Fruit fly (Drosophila melanogaster) whole organism, embryonic: ENCODE data around the gene mRpL19.
A peak's percentile ranks its signal among the peaks of the same experiment; 100 is the strongest.

ENCODE experiments used
- Asciz ChIP-seq: fragments of 200-800 bp; sonication (Bioruptor generic); optimal IDR thresholded peaks from 2 replicates; lab custom pipeline; 2017; ENCODE audit warnings: missing biosample characterization, mild to moderate bottlenecking, missing genetic modification characterization, missing genetic modification reagents
- B-H1 ChIP-seq: fragments of 200-800 bp; sonication (Bioruptor generic); IDR thresholded peaks from 3 replicates; pipeline ENCODE4 v1.3.6; 2022; ENCODE audit warnings: missing biosample characterization, missing genetic modification characterization
- CG10209 ChIP-seq: fragments of 200-800 bp; sonication (Bioruptor generic); optimal IDR thresholded peaks from 3 replicates; lab custom pipeline; 2017; ENCODE audit warnings: missing biosample characterization, mild to moderate bottlenecking, missing genetic modification characterization, missing genetic modification reagents
- CG13296 ChIP-seq: fragments of 200-800 bp; sonication (Bioruptor generic); optimal IDR thresholded peaks from 3 replicates; lab custom pipeline; 2018; ENCODE audit warnings: missing biosample characterization, mild to moderate bottlenecking, missing genetic modification characterization
- CG13424 ChIP-seq: fragments of 200-800 bp; sonication (Bioruptor generic); optimal IDR thresholded peaks from 2 replicates; lab custom pipeline; 2019; ENCODE audit warnings: missing biosample characterization, mild to moderate bottlenecking, missing genetic modification characterization, moderate library complexity
- CG13775 ChIP-seq: fragments of 200-800 bp; sonication (Bioruptor generic); optimal IDR thresholded peaks from 3 replicates; lab custom pipeline; 2017; ENCODE audit warnings: missing biosample characterization, mild to moderate bottlenecking, missing genetic modification characterization
- CG14710 ChIP-seq: fragments of 200-800 bp; sonication (Bioruptor generic); optimal IDR thresholded peaks from 3 replicates; lab custom pipeline; 2019; ENCODE audit warnings: missing biosample characterization, mild to moderate bottlenecking, missing genetic modification characterization, moderate library complexity
- CG17385 ChIP-seq: fragments of 200-800 bp; sonication (Bioruptor generic); optimal IDR thresholded peaks from 3 replicates; lab custom pipeline; 2018; ENCODE audit warnings: missing biosample characterization, mild to moderate bottlenecking, missing genetic modification characterization
- CG17829 ChIP-seq: fragments of 200-800 bp; optimal IDR thresholded peaks from 2 replicates; lab custom pipeline; 2019; ENCODE audit warnings: missing biosample characterization, mild to moderate bottlenecking, missing genetic modification characterization, moderate library complexity
- CG1792 ChIP-seq: fragments of 200-800 bp; sonication (Bioruptor generic); optimal IDR thresholded peaks from 2 replicates; lab custom pipeline; 2016; ENCODE audit warnings: missing biosample characterization, missing genetic modification characterization
- CG2120 ChIP-seq: fragments of 200-800 bp; sonication (Bioruptor generic); optimal IDR thresholded peaks from 3 replicates; lab custom pipeline; 2016; ENCODE audit warnings: missing biosample characterization, missing genetic modification characterization
- CG2712 ChIP-seq: fragments of 200-800 bp; optimal IDR thresholded peaks from 3 replicates; lab custom pipeline; 2019; ENCODE audit warnings: missing biosample characterization, mild to moderate bottlenecking, missing genetic modification characterization, moderate library complexity
- CG31441 ChIP-seq: fragments of 200-800 bp; sonication (Bioruptor generic); IDR thresholded peaks from 2 replicates; pipeline ENCODE4 v1.3.6; 2022; ENCODE audit warnings: missing biosample characterization, missing genetic modification characterization
- CG3163 ChIP-seq: fragments of 200-800 bp; sonication (Bioruptor generic); optimal IDR thresholded peaks from 3 replicates; lab custom pipeline; 2016; ENCODE audit warnings: missing biosample characterization, missing genetic modification characterization
- CG3847 ChIP-seq: fragments of 200-800 bp; sonication (Bioruptor generic); IDR thresholded peaks from 2 replicates; pipeline ENCODE4 v1.3.6; 2022; ENCODE audit warnings: missing biosample characterization, missing genetic modification characterization
- CG4730 ChIP-seq: fragments of 200-800 bp; sonication (Bioruptor generic); IDR thresholded peaks from 2 replicates; pipeline ENCODE4 v1.3.6; 2022; ENCODE audit warnings: missing biosample characterization, missing genetic modification characterization
- CG9437 ChIP-seq: fragments of 200-800 bp; sonication (Bioruptor generic); optimal IDR thresholded peaks from 2 replicates; lab custom pipeline; 2018; ENCODE audit warnings: missing biosample characterization, mild to moderate bottlenecking, missing genetic modification characterization
- CG9932 ChIP-seq: fragments of 200-800 bp; sonication (Bioruptor generic); IDR thresholded peaks from 2 replicates; pipeline ENCODE4 v1.3.6; 2022; ENCODE audit warnings: missing biosample characterization, missing genetic modification characterization
- CoRest ChIP-seq: fragments of 200-800 bp; sonication (Bioruptor generic); optimal IDR thresholded peaks from 3 replicates; lab custom pipeline; 2018; ENCODE audit warnings: missing biosample characterization, mild to moderate bottlenecking, missing genetic modification characterization, moderate library complexity
- D19A ChIP-seq: fragments of 200-800 bp; optimal IDR thresholded peaks from 3 replicates; lab custom pipeline; 2019; ENCODE audit warnings: missing biosample characterization, mild to moderate bottlenecking, missing genetic modification characterization, moderate library complexity
- Drgx ChIP-seq: fragments of 200-800 bp; sonication (Bioruptor generic); IDR thresholded peaks from 2 replicates; pipeline ENCODE4 v1.3.6; 2022; ENCODE audit warnings: missing biosample characterization, missing genetic modification characterization
- Hand ChIP-seq: fragments of 200-800 bp; sonication (Bioruptor generic); optimal IDR thresholded peaks from 2 replicates; lab custom pipeline; 2017; ENCODE audit warnings: mild to moderate bottlenecking, missing biosample characterization, missing genetic modification reagents, missing genetic modification characterization
- Hmr ChIP-seq: fragments of 200-800 bp; sonication (Bioruptor generic); optimal IDR thresholded peaks from 3 replicates; lab custom pipeline; 2017; ENCODE audit warnings: mild to moderate bottlenecking, missing biosample characterization, missing genetic modification reagents, missing genetic modification characterization
- Hmx ChIP-seq: fragments of 200-800 bp; sonication (Bioruptor generic); optimal IDR thresholded peaks from 2 replicates; lab custom pipeline; 2016; ENCODE audit warnings: missing biosample characterization, missing genetic modification characterization
- Med ChIP-seq: fragments of 200-800 bp; sonication (Bioruptor generic); peaks from one replicate; lab custom pipeline; 2016; ENCODE audit warnings: missing biosample characterization, missing genetic modification characterization, mild to moderate bottlenecking, inconsistent platforms, moderate library complexity
- Meics ChIP-seq: fragments of 200-800 bp; sonication (Bioruptor generic); optimal IDR thresholded peaks from 2 replicates; lab custom pipeline; 2017; ENCODE audit warnings: missing biosample characterization, mild to moderate bottlenecking, missing genetic modification characterization
- Nf-YB ChIP-seq: fragments of 200-800 bp; sonication (Bioruptor generic); optimal IDR thresholded peaks from 3 replicates; lab custom pipeline; 2019; ENCODE audit warnings: missing biosample characterization, mild to moderate bottlenecking, missing genetic modification characterization, moderate library complexity
- Rfx ChIP-seq: fragments of 200-800 bp; sonication (Bioruptor generic); IDR thresholded peaks from 2 replicates; pipeline ENCODE4 v1.3.6; 2022; ENCODE audit warnings: missing biosample characterization, missing genetic modification characterization
- Ssrp ChIP-seq: fragments of 200-800 bp; sonication (Bioruptor generic); optimal IDR thresholded peaks from 2 replicates; lab custom pipeline; 2018; ENCODE audit warnings: missing biosample characterization, mild to moderate bottlenecking, missing genetic modification characterization, moderate library complexity
- Vsx1 ChIP-seq: fragments of 200-800 bp; sonication (Bioruptor generic); optimal IDR thresholded peaks from 2 replicates; lab custom pipeline; 2017; ENCODE audit warnings: missing biosample characterization, mild to moderate bottlenecking, missing genetic modification characterization, missing genetic modification reagents
- ap ChIP-seq: fragments of 200-800 bp; sonication (Bioruptor generic); IDR thresholded peaks from 2 replicates; pipeline ENCODE4 v1.3.6; 2022; ENCODE audit warnings: missing biosample characterization, missing genetic modification characterization
- cwo ChIP-seq: fragments of 200-800 bp; sonication (Bioruptor generic); optimal IDR thresholded peaks from 3 replicates; lab custom pipeline; 2017; ENCODE audit warnings: missing biosample characterization, missing genetic modification characterization, mild to moderate bottlenecking, moderate library complexity, missing genetic modification reagents
- exex ChIP-seq: fragments of 200-800 bp; sonication (Bioruptor generic); optimal IDR thresholded peaks from 4 replicates; lab custom pipeline; 2018; ENCODE audit warnings: missing biosample characterization, mild to moderate bottlenecking, missing genetic modification characterization, moderate library complexity
- fd96Cb ChIP-seq: fragments of 200-800 bp; sonication (Bioruptor generic); optimal IDR thresholded peaks from 2 replicates; lab custom pipeline; 2018; ENCODE audit warnings: missing biosample characterization, mild to moderate bottlenecking, missing genetic modification characterization, moderate library complexity
- gem ChIP-seq: fragments of 200-800 bp; sonication (Bioruptor generic); optimal IDR thresholded peaks from 2 replicates; lab custom pipeline; 2019; ENCODE audit warnings: missing biosample characterization, mild to moderate bottlenecking, missing genetic modification characterization, moderate library complexity
- lab ChIP-seq: fragments of 200-800 bp; sonication (Bioruptor generic); optimal IDR thresholded peaks from 3 replicates; lab custom pipeline; 2017; ENCODE audit warnings: missing biosample characterization, missing genetic modification characterization, mild to moderate bottlenecking, moderate library complexity, missing genetic modification reagents
- odd ChIP-seq: fragments of 200-800 bp; sonication (Bioruptor generic); optimal IDR thresholded peaks from 2 replicates; lab custom pipeline; 2017; ENCODE audit warnings: missing biosample characterization, mild to moderate bottlenecking, missing genetic modification characterization
- otp ChIP-seq: fragments of 200-800 bp; sonication (Bioruptor generic); IDR thresholded peaks from 3 replicates; pipeline ENCODE4, ENCODE4 v1.3.6; 2022; ENCODE audit warnings: missing biosample characterization, missing genetic modification characterization
- sens ChIP-seq: fragments of 200-800 bp; sonication (Bioruptor generic); peaks from one replicate; lab custom pipeline; 2016; ENCODE audit warnings: missing biosample characterization, missing genetic modification characterization
- shn ChIP-seq: fragments of 200-800 bp; sonication (Bioruptor generic); optimal IDR thresholded peaks from 3 replicates; lab custom pipeline; 2016; ENCODE audit warnings: missing biosample characterization, missing genetic modification characterization
- wek ChIP-seq: fragments of 200-800 bp; sonication (Bioruptor generic); optimal IDR thresholded peaks from 3 replicates; lab custom pipeline; 2018; ENCODE audit warnings: missing biosample characterization, mild to moderate bottlenecking, missing genetic modification characterization, moderate library complexity

The mRpL19 gene

dm6 chr3R:8712722-8713131 lies 38.8 kb downstream of the mRpL19 start, which contains the start of gene CG8112 (continued):
- TF ChIP-seq CG9437: peak; percentile 22
- TF ChIP-seq CoRest (tag; lab: Kevin White, UChicago): peak; percentile 32
- TF ChIP-seq CG13775 (GFP tag; lab: Kevin White, UChicago): peak; percentile 23
- TF ChIP-seq CG2120 (GFP tag; lab: Kevin White, UChicago): peak; percentile 17
- peak; percentile 45 for TF ChIP-seq odd (GFP tag; lab: Kevin White, UChicago)
- TF ChIP-seq sens (GFP tag; lab: Kevin White, UChicago): peak; percentile 12
- TF ChIP-seq Vsx1: peak; percentile 7
- TF ChIP-seq CG17385 (GFP tag; lab: Kevin White, UChicago): peak; percentile 21
- TF ChIP-seq CG3847 (GFP tag; lab: Robert Waterston, UW): no peak
- no peak for TF ChIP-seq CG3163 (GFP tag; lab: Kevin White, UChicago)
- TF ChIP-seq CG31441 (GFP tag; lab: Robert Waterston, UW): 0 out of 2 replicates have a peak, but pooled peaks have one; percentile 23
- peak; percentile 13 for TF ChIP-seq fd96Cb (tag; lab: Kevin White, UChicago)
- peak; percentile 54 for TF ChIP-seq Meics (GFP tag; lab: Kevin White, UChicago)
- peak; percentile 65 for TF ChIP-seq lab
- TF ChIP-seq ap (GFP tag; lab: Robert Waterston, UW): 0 out of 2 replicates have a peak, but pooled peaks have one; percentile 13
- peak; percentile 11 for TF ChIP-seq Ssrp
- peak; percentile 12 for TF ChIP-seq Asciz (GFP tag; lab: Kevin White, UChicago)
- no peak for TF ChIP-seq otp
- peak; percentile 39 for TF ChIP-seq Hand (GFP tag; lab: Kevin White, UChicago)
- peak; percentile 24 for TF ChIP-seq cwo (GFP tag; lab: Kevin White, UChicago)
- no peak for TF ChIP-seq exex (tag; lab: Kevin White, UChicago)
- TF ChIP-seq CG14710: peak; percentile 6
- TF ChIP-seq shn (GFP tag; lab: Kevin White, UChicago): no peak
- peak; percentile 34 for TF ChIP-seq CG2712
- TF ChIP-seq B-H1: no peak
- peak; percentile 35; the same call in 1 of the 2 replicates for TF ChIP-seq Drgx (GFP tag; lab: Robert Waterston, UW)
- peak; percentile 21 for TF ChIP-seq CG17829 (tag; lab: Kevin White, UChicago)
- TF ChIP-seq CG10209 (GFP tag; lab: Kevin White, UChicago): peak; percentile 16
- TF ChIP-seq CG1792 (GFP tag; lab: Kevin White, UChicago): no peak
- peak; percentile 30; the same call in 1 of the 2 replicates for TF ChIP-seq Rfx
- TF ChIP-seq CG9932: 0 out of 2 replicates have a peak, but pooled peaks have one; percentile 21
- TF ChIP-seq wek: no peak
- peak; percentile 47 for TF ChIP-seq CG13424 (tag; lab: Kevin White, UChicago)
- no peak for TF ChIP-seq Hmx (GFP tag; lab: Kevin White, UChicago)
- TF ChIP-seq gem (tag; lab: Kevin White, UChicago): peak; percentile 64
- no peak for TF ChIP-seq D19A (tag; lab: Kevin White, UChicago)
- peak; percentile 46 for TF ChIP-seq Hmr (GFP tag; lab: Kevin White, UChicago)
- peak; percentile 44 for TF ChIP-seq CG13296
- peak; percentile 6 for TF ChIP-seq Nf-YB (GFP tag; lab: Kevin White, UChicago)
- TF ChIP-seq Med (GFP tag; lab: Kevin White, UChicago): peak; percentile 80
- no peak for TF ChIP-seq CG4730 (GFP tag; lab: Robert Waterston, UW)
